Fruit fly (Drosophila melanogaster): Measurements from ENCODE around the gene Pif1.

DNA sequence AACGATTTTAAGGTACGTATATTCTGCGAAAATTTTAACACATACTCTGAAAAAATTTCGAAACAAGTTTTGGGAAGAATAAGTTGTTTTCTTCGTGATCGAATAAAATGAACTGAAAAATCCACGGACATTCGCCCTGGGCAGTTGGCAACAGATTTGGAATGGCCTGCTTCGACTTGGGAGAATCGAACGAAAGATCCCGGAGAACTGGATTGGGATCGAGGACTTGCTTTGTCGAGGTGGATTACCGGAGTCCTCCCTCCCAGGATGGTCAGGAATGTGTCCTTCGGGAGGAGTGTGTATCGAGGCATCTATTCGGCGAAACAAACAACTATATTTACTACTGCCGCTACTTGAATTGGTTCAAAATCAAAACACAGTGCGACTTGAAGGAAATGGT, 49.7 kb upstream of the Pif1 start, which contains the start of the genes CG3213 and CG8851:
- TF ChIP-seq psq (optimal IDR thresholded peaks at IDR 0.05) (no peak), pan (optimal IDR thresholded peaks at IDR 0.05) (no peak), usp (GFP tag; optimal IDR thresholded peaks at IDR 0.05) (no peak), EcR (GFP tag; optimal IDR thresholded peaks at IDR 0.05) (no peak), CG8478 (optimal IDR thresholded peaks at IDR 0.05) (no peak)

Measured in whole organism.